Fruit fly (Drosophila melanogaster) whole organism, embryonic: ENCODE measurements around the gene Pp1alpha-96A.

ENCODE experiments used
- BtbVII ChIP-seq: fragments of 200-800 bp; sonication (Bioruptor generic); optimal IDR thresholded peaks from 3 replicates; lab custom pipeline; 2017; ENCODE audit warnings: missing biosample characterization, mild to moderate bottlenecking, missing genetic modification characterization
- CG10543 ChIP-seq: fragments of 200-800 bp; sonication (Bioruptor generic); optimal IDR thresholded peaks from 3 replicates; lab custom pipeline; 2017; ENCODE audit warnings: missing biosample characterization, mild to moderate bottlenecking, missing genetic modification characterization, moderate library complexity
- CG10979 ChIP-seq: fragments of 200-800 bp; sonication (Bioruptor generic); optimal IDR thresholded peaks from 2 replicates; lab custom pipeline; 2018; ENCODE audit warnings: missing biosample characterization, mild to moderate bottlenecking, missing genetic modification characterization, moderate library complexity
- CG12071 ChIP-seq: fragments of 200-800 bp; sonication (Bioruptor generic); optimal IDR thresholded peaks from 3 replicates; lab custom pipeline; 2018; ENCODE audit warnings: missing biosample characterization, mild to moderate bottlenecking, missing genetic modification characterization
- CG12769 ChIP-seq: fragments of 200-800 bp; sonication (Bioruptor generic); optimal IDR thresholded peaks from 2 replicates; lab custom pipeline; 2019; ENCODE audit warnings: missing biosample characterization, mild to moderate bottlenecking, missing genetic modification characterization, moderate library complexity
- CG13123 ChIP-seq: fragments of 200-800 bp; sonication (Bioruptor generic); optimal IDR thresholded peaks from 2 replicates; lab custom pipeline; 2016; ENCODE audit warnings: missing biosample characterization, missing genetic modification characterization
- CG1529 ChIP-seq: fragments of 200-800 bp; sonication (Bioruptor generic); optimal IDR thresholded peaks from 3 replicates; lab custom pipeline; 2018; ENCODE audit warnings: missing biosample characterization, missing genetic modification characterization
- CG1647 ChIP-seq: fragments of 200-800 bp; sonication (Bioruptor generic); optimal IDR thresholded peaks from 3 replicates; lab custom pipeline; 2016; ENCODE audit warnings: missing biosample characterization, missing genetic modification characterization
- CG17361 ChIP-seq: fragments of 200-800 bp; sonication (Bioruptor generic); IDR thresholded peaks from 3 replicates; pipeline ENCODE4 v1.3.6; 2022; ENCODE audit warnings: missing biosample characterization, missing genetic modification characterization
- CG34376 ChIP-seq: fragments of 200-800 bp; sonication (Bioruptor generic); optimal IDR thresholded peaks from 2 replicates; lab custom pipeline; 2018; ENCODE audit warnings: missing biosample characterization, mild to moderate bottlenecking, missing genetic modification characterization
- CG34422 ChIP-seq: fragments of 200-800 bp; sonication (Bioruptor generic); IDR thresholded peaks from 3 replicates; pipeline ENCODE4 v1.3.6; 2022; ENCODE audit warnings: missing biosample characterization, missing genetic modification characterization
- CG4282 ChIP-seq: fragments of 200-800 bp; sonication (Bioruptor generic); optimal IDR thresholded peaks from 2 replicates; lab custom pipeline; 2016; ENCODE audit warnings: missing biosample characterization, missing genetic modification characterization
- CG6175 ChIP-seq: fragments of 200-800 bp; sonication (Bioruptor generic); IDR thresholded peaks from 3 replicates; pipeline ENCODE4 v1.3.6; 2022; ENCODE audit warnings: missing biosample characterization, missing genetic modification characterization
- CG6683 ChIP-seq: fragments of 200-800 bp; sonication (Bioruptor generic); optimal IDR thresholded peaks from 2 replicates; lab custom pipeline; 2017; ENCODE audit warnings: missing biosample characterization, mild to moderate bottlenecking, missing genetic modification characterization, missing genetic modification reagents
- CG7556 ChIP-seq: fragments of 200-800 bp; sonication (Bioruptor generic); optimal IDR thresholded peaks from 2 replicates; lab custom pipeline; 2017; ENCODE audit warnings: missing biosample characterization, mild to moderate bottlenecking, missing genetic modification characterization
- CG8924 ChIP-seq: fragments of 200-800 bp; optimal IDR thresholded peaks from 3 replicates; lab custom pipeline; 2019; ENCODE audit warnings: missing biosample characterization, mild to moderate bottlenecking, missing genetic modification characterization, moderate library complexity
- Chrac-16 ChIP-seq: fragments of 200-800 bp; sonication (Bioruptor generic); optimal IDR thresholded peaks from 3 replicates; lab custom pipeline; 2016; ENCODE audit warnings: missing biosample characterization, missing genetic modification characterization
- D19B ChIP-seq: fragments of 200-800 bp; sonication (Bioruptor generic); optimal IDR thresholded peaks from 2 replicates; lab custom pipeline; 2017; ENCODE audit warnings: missing biosample characterization, mild to moderate bottlenecking, missing genetic modification characterization
- Dfd ChIP-seq, 2 experiments: fragments of >200 bp; optimal IDR thresholded peaks; 2 replicates each; lab custom pipeline; 2017; ENCODE audit warnings: missing biosample characterization in 2 of 2, missing genetic modification characterization in 2 of 2
- Ets65A ChIP-seq: fragments of 200-800 bp; sonication (Bioruptor generic); peaks from one replicate; lab custom pipeline; 2016; ENCODE audit warnings: missing biosample characterization, missing genetic modification characterization
- HLHmδ ChIP-seq: fragments of 200-800 bp; sonication (Bioruptor generic); optimal IDR thresholded peaks from 2 replicates; lab custom pipeline; 2018; ENCODE audit warnings: missing biosample characterization, mild to moderate bottlenecking, missing genetic modification characterization, moderate library complexity
- Hey ChIP-seq: fragments of 200-800 bp; sonication (Bioruptor generic); optimal IDR thresholded peaks from 3 replicates; lab custom pipeline; 2018; ENCODE audit warnings: missing biosample characterization, mild to moderate bottlenecking, missing genetic modification characterization
- Hsf ChIP-seq: fragments of 200-800 bp; sonication (Bioruptor generic); optimal IDR thresholded peaks from 3 replicates; lab custom pipeline; 2016; ENCODE audit warnings: missing biosample characterization, missing genetic modification characterization
- Kr ChIP-seq: fragments of 200-800 bp; sonication (Bioruptor generic); optimal IDR thresholded peaks from 2 replicates; lab custom pipeline; 2017; ENCODE audit warnings: missing biosample characterization, mild to moderate bottlenecking, missing genetic modification characterization
- Lhr ChIP-seq: fragments of 200-800 bp; sonication (Bioruptor generic); optimal IDR thresholded peaks from 3 replicates; lab custom pipeline; 2017; ENCODE audit warnings: mild to moderate bottlenecking, missing biosample characterization, missing genetic modification reagents, missing genetic modification characterization
- Mad ChIP-seq: fragments of 200-800 bp; sonication (Bioruptor generic); optimal IDR thresholded peaks from 2 replicates; lab custom pipeline; 2016; ENCODE audit warnings: missing biosample characterization, missing genetic modification characterization
- Max ChIP-seq: fragments of 200-800 bp; sonication (Bioruptor generic); optimal IDR thresholded peaks from 2 replicates; lab custom pipeline; 2016; ENCODE audit warnings: missing biosample characterization, mild to moderate bottlenecking, missing genetic modification characterization
- Med ChIP-seq: fragments of 200-800 bp; sonication (Bioruptor generic); peaks from one replicate; lab custom pipeline; 2016; ENCODE audit warnings: missing biosample characterization, missing genetic modification characterization, mild to moderate bottlenecking, inconsistent platforms, moderate library complexity
- NC2β ChIP-seq: fragments of 200-800 bp; sonication (Bioruptor generic); optimal IDR thresholded peaks from 2 replicates; lab custom pipeline; 2016; ENCODE audit warnings: missing biosample characterization, missing genetic modification characterization
- NfI ChIP-seq: fragments of 200-800 bp; sonication (Bioruptor generic); optimal IDR thresholded peaks from 3 replicates; lab custom pipeline; 2018; ENCODE audit warnings: missing biosample characterization, mild to moderate bottlenecking, missing genetic modification characterization, moderate library complexity
- Oaz ChIP-seq: fragments of 200-800 bp; sonication (Bioruptor generic); IDR thresholded peaks from 2 replicates; pipeline ENCODE4 v1.3.6; 2022; ENCODE audit warnings: missing biosample characterization, missing genetic modification characterization
- ara ChIP-seq: fragments of 200-800 bp; sonication (Bioruptor generic); IDR thresholded peaks from 2 replicates; pipeline ENCODE4 v1.3.6; 2022; ENCODE audit warnings: missing biosample characterization, missing genetic modification characterization
- cad ChIP-seq: fragments of >200 bp; optimal IDR thresholded peaks from 2 replicates; lab custom pipeline; 2017; ENCODE audit warnings: missing biosample characterization, missing genetic modification characterization
- caup ChIP-seq: fragments of 200-800 bp; sonication (Bioruptor generic); optimal IDR thresholded peaks from 3 replicates; lab custom pipeline; 2017; ENCODE audit warnings: missing biosample characterization, mild to moderate bottlenecking, missing genetic modification characterization, moderate library complexity; ENCODE audit not compliant: severe bottlenecking
- cwo ChIP-seq: fragments of 200-800 bp; sonication (Bioruptor generic); optimal IDR thresholded peaks from 3 replicates; lab custom pipeline; 2017; ENCODE audit warnings: missing biosample characterization, missing genetic modification characterization, mild to moderate bottlenecking, moderate library complexity, missing genetic modification reagents
- dpn ChIP-seq, 2 experiments: fragments of 200-800 bp; sonication (Bioruptor generic); optimal IDR thresholded peaks; 3 replicates each; lab custom pipeline; 2016; ENCODE audit warnings: missing biosample characterization in 2 of 2, missing genetic modification characterization in 2 of 2
- eve ChIP-seq, 2 experiments: fragments of >200 bp; optimal IDR thresholded peaks; 2 replicates each; lab custom pipeline; 2017; ENCODE audit warnings: missing biosample characterization in 2 of 2, missing genetic modification characterization in 2 of 2
- ewg ChIP-seq: fragments of 200-800 bp; sonication (Bioruptor generic); optimal IDR thresholded peaks from 3 replicates; lab custom pipeline; 2017; ENCODE audit warnings: mild to moderate bottlenecking, missing biosample characterization, missing genetic modification reagents, missing genetic modification characterization
- exex ChIP-seq: fragments of 200-800 bp; sonication (Bioruptor generic); optimal IDR thresholded peaks from 4 replicates; lab custom pipeline; 2018; ENCODE audit warnings: missing biosample characterization, mild to moderate bottlenecking, missing genetic modification characterization, moderate library complexity
- eyg ChIP-seq: fragments of 200-800 bp; sonication (Bioruptor generic); optimal IDR thresholded peaks from 3 replicates; lab custom pipeline; 2016; ENCODE audit warnings: missing biosample characterization, missing genetic modification characterization
- fd96Cb ChIP-seq: fragments of 200-800 bp; sonication (Bioruptor generic); optimal IDR thresholded peaks from 2 replicates; lab custom pipeline; 2018; ENCODE audit warnings: missing biosample characterization, mild to moderate bottlenecking, missing genetic modification characterization, moderate library complexity
- gsb ChIP-seq: fragments of 200-800 bp; sonication (Bioruptor generic); IDR thresholded peaks from 2 replicates; pipeline ENCODE4 v1.3.6; 2022; ENCODE audit warnings: missing biosample characterization, missing genetic modification characterization
- ind ChIP-seq: fragments of 200-800 bp; sonication (Bioruptor generic); optimal IDR thresholded peaks from 3 replicates; lab custom pipeline; 2016; ENCODE audit warnings: missing biosample characterization, missing genetic modification characterization
- insv ChIP-seq, 2 experiments: fragments of 200-800 bp; sonication (Bioruptor generic); optimal IDR thresholded peaks; 3 replicates each; lab custom pipeline; 2016 to 2018; ENCODE audit warnings: missing biosample characterization in 2 of 2, missing genetic modification characterization in 2 of 2
- odd ChIP-seq: fragments of 200-800 bp; sonication (Bioruptor generic); optimal IDR thresholded peaks from 2 replicates; lab custom pipeline; 2017; ENCODE audit warnings: missing biosample characterization, mild to moderate bottlenecking, missing genetic modification characterization
- onecut ChIP-seq: fragments of 200-800 bp; sonication (Bioruptor generic); IDR thresholded peaks from 2 replicates; pipeline ENCODE4 v1.3.6; 2022; ENCODE audit warnings: missing biosample characterization, missing genetic modification characterization
- pb ChIP-seq: fragments of 200-800 bp; sonication (Bioruptor generic); optimal IDR thresholded peaks from 3 replicates; lab custom pipeline; 2016; ENCODE audit warnings: missing biosample characterization, missing genetic modification characterization
- pho ChIP-seq: fragments of 200-800 bp; sonication (Bioruptor generic); optimal IDR thresholded peaks from 2 replicates; lab custom pipeline; 2016; ENCODE audit warnings: missing biosample characterization, missing genetic modification characterization
- sqz ChIP-seq: fragments of 200-800 bp; sonication (Bioruptor generic); optimal IDR thresholded peaks from 3 replicates; lab custom pipeline; 2018; ENCODE audit warnings: missing biosample characterization, mild to moderate bottlenecking, missing genetic modification characterization
- sug ChIP-seq: fragments of 200-800 bp; optimal IDR thresholded peaks from 2 replicates; lab custom pipeline; 2019; ENCODE audit warnings: missing biosample characterization, mild to moderate bottlenecking, missing genetic modification characterization, moderate library complexity
- tup ChIP-seq: fragments of 200-800 bp; sonication (Bioruptor generic); optimal IDR thresholded peaks from 2 replicates; lab custom pipeline; 2016; ENCODE audit warnings: missing biosample characterization, mild to moderate bottlenecking, missing genetic modification characterization, moderate library complexity

The Pp1alpha-96A gene

DNA sequence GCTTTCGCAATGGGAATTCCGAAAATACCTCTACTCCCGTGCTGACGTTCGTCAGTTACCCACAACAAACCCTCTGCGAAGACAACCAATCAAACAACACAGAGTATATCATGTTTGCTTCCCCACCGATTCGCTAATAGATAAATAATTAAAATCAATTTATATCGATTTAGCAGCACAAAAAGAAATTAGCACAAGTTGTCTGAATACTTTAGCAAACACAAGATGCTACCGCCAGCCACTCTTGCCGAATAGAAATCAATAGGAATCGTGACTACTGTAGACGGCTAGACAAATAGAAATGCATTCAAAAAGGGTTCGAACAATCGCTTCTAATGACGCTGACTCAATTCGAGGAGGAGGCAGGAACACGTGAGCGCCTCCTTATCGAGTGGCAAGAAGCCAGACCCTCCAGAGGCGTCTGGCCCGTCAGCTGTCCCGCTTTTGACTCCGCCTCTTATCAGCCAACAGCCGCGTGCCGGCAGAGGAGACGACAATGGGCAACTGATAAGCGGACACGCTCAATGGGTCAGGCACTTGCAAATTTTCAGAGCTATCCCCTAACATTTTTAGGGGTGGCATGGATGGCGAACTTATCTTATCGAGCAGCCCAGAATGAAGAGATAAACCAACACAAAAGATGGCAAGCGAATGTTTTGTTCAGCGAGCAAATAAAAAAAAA is 50.3 kb downstream of the Pp1alpha-96A start:
- TF ChIP-seq sug (tag; lab: Kevin White, UChicago) (peak; percentile 76), CG1647 (GFP tag; lab: Kevin White, UChicago) (no peak), cwo (GFP tag; lab: Kevin White, UChicago) (peak; percentile 92), ewg (no peak), eyg (GFP tag; lab: Kevin White, UChicago) (no peak), CG10979 (no peak), D19B (GFP tag; lab: Kevin White, UChicago) (no peak), exex (tag; lab: Kevin White, UChicago) (peak; percentile 53), CG12071 (GFP tag; lab: Kevin White, UChicago) (no peak), CG13123 (GFP tag; lab: Kevin White, UChicago) (no peak), caup (no peak), tup (GFP tag; lab: Kevin White, UChicago) (no peak), CG12769 (tag; lab: Kevin White, UChicago) (peak; percentile 11), dpn (GFP tag; optimal IDR thresholded peaks at IDR 0.05; lab: Kevin White, UChicago) (no peak), CG6175 (GFP tag; lab: Robert Waterston, UW) (peak; percentile 60; the same call in 1 of the 3 replicates), pho (GFP tag; lab: Kevin White, UChicago) (no peak), Oaz (no peak), eve (GFP tag; optimal IDR thresholded peaks at IDR 0.05; lab: Kevin White, UChicago) (no peak), CG1529 (GFP tag; lab: Kevin White, UChicago) (no peak), Lhr (GFP tag; lab: Kevin White, UChicago) (no peak), insv (GFP tag; optimal IDR thresholded peaks at IDR 0.05; lab: Kevin White, UChicago) (no peak), HLHmδ (no peak), CG4282 (GFP tag; lab: Kevin White, UChicago) (no peak), Dfd (GFP tag; optimal IDR thresholded peaks at IDR 0.05; lab: Kevin White, UChicago) (no peak), NfI (GFP tag; lab: Kevin White, UChicago) (no peak), CG6683 (GFP tag; lab: Kevin White, UChicago) (no peak), Kr (GFP tag; lab: Kevin White, UChicago) (no peak), Ets65A (GFP tag; lab: Kevin White, UChicago) (no peak), Med (GFP tag; lab: Kevin White, UChicago) (peak; percentile 66), pb (GFP tag; lab: Kevin White, UChicago) (no peak), sqz (GFP tag; lab: Kevin White, UChicago) (no peak), onecut (GFP tag; lab: Robert Waterston, UW) (no peak), CG34422 (no peak), Chrac-16 (no peak), ind (no peak), odd (GFP tag; lab: Kevin White, UChicago) (no peak), Hey (peak; percentile 95), Mad (GFP tag; lab: Kevin White, UChicago) (no peak), CG10543 (GFP tag; lab: Kevin White, UChicago) (peak; percentile 18), gsb (GFP tag; lab: Robert Waterston, UW) (no peak), fd96Cb (tag; lab: Kevin White, UChicago) (no peak), CG8924 (no peak), CG17361 (GFP tag; lab: Robert Waterston, UW) (no peak), Max (no peak), ara (GFP tag; lab: Robert Waterston, UW) (no peak), CG7556 (GFP tag; lab: Kevin White, UChicago) (no peak), cad (GFP tag; lab: Kevin White, UChicago) (no peak), Hsf (GFP tag; lab: Kevin White, UChicago) (no peak), BtbVII (no peak), CG34376 (GFP tag; lab: Kevin White, UChicago) (peak; percentile 75), NC2β (GFP tag; lab: Kevin White, UChicago) (no peak)
